Worm (Caenorhabditis elegans): ENCODE data around the gene Y76A2B.4.

Y76A2B.4 gene

ce11 chrIII:13524021-13524420, 22.6 kb downstream of the Y76A2B.4 start, which contains the start of gene pod-1 (continued):
- TF ChIP-seq nhr-111 (GFP tag; optimal IDR thresholded peaks at IDR 0.05) (no peak), Y105C5A.15 (GFP tag; IDR thresholded peaks at IDR 0.05) (no peak)

ce11 chrIII:13518437-13518836, 28.1 kb downstream of the Y76A2B.4 start:
- TF ChIP-seq set-16 (GFP tag; IDR thresholded peaks at IDR 0.05) (peak; percentile 80), nhr-28 (tag; optimal IDR thresholded peaks at IDR 0.05) (no peak)

ce11 chrIII:13514470-13514869, 32.1 kb downstream of the Y76A2B.4 start, which contains the start of gene mlh-1:
Gene mlh-1 (minus strand): TSS chrIII:13514570.
- TF ChIP-seq nhr-28 (tag; optimal IDR thresholded peaks at IDR 0.05) (no peak), mxl-2 (GFP tag; conservative IDR thresholded peaks at IDR 0.05) (no peak), nhr-41 (GFP tag; IDR thresholded peaks at IDR 0.05) (no peak), vab-7 (GFP tag; IDR thresholded peaks at IDR 0.05) (no peak), daf-19 (GFP tag; conservative IDR thresholded peaks at IDR 0.05) (no peak), Y48G9A.11 (GFP tag; IDR thresholded peaks at IDR 0.05) (0 out of 2 replicates have a peak, but pooled peaks have one; percentile 45), ceh-20 (GFP tag; IDR thresholded peaks at IDR 0.05) (no peak), skn-1 (tag; optimal IDR thresholded peaks at IDR 0.05) (no peak), nhr-10 (tag; optimal IDR thresholded peaks at IDR 0.05) (no peak), zfp-2 (tag; optimal IDR thresholded peaks at IDR 0.05) (no peak), lir-3 (tag; optimal IDR thresholded peaks at IDR 0.05) (no peak), arid-1 (GFP tag; conservative IDR thresholded peaks at IDR 0.05) (no peak), nhr-77 (tag; optimal IDR thresholded peaks at IDR 0.05) (no peak), lin-39 (tag; optimal IDR thresholded peaks at IDR 0.05) (no peak), ceh-62 (tag; optimal IDR thresholded peaks at IDR 0.05) (no peak), hmg-1.1 (GFP tag; IDR thresholded peaks at IDR 0.05) (no peak), dmd-6 (GFP tag; IDR thresholded peaks at IDR 0.05) (no peak), zfp-3 (GFP tag; conservative IDR thresholded peaks at IDR 0.05) (0 out of 2 replicates have a peak, but pooled peaks have one; percentile 34)

- TF ChIP-seq aha-1 (tag), result peak; percentile 94
- TF ChIP-seq dve-1 (tag; optimal IDR thresholded peaks at IDR 0.05; ENCODE audit: insufficient read depth), result no peak
Observed at ce11 chrIII:13510753-13511152, 35.8 kb downstream of the Y76A2B.4 start.

ce11 chrIII:13505718-13506117, 40.9 kb downstream of the Y76A2B.4 start, which contains the start of gene T28A8.3:
Gene T28A8.3 (plus strand): TSS chrIII:13506018.
- TF ChIP-seq ceh-62 (tag; optimal IDR thresholded peaks at IDR 0.05), result no peak
- no peak for TF ChIP-seq dmd-9 (GFP tag; IDR thresholded peaks at IDR 0.05)
- no peak for TF ChIP-seq ceh-28 (tag; optimal IDR thresholded peaks at IDR 0.05)
- no peak for TF ChIP-seq saeg-2 (GFP tag; IDR thresholded peaks at IDR 0.05)
- no peak for TF ChIP-seq tag-97 (GFP tag; IDR thresholded peaks at IDR 0.05)
- no peak for TF ChIP-seq Y75B8A.6 (GFP tag; IDR thresholded peaks at IDR 0.05)
- no peak for TF ChIP-seq F26F4.8 (GFP tag; conservative IDR thresholded peaks at IDR 0.05)
- no peak for TF ChIP-seq unc-62 (GFP tag; optimal IDR thresholded peaks at IDR 0.05 in 1 of 2)
- TF ChIP-seq unc-62 (tag; optimal IDR thresholded peaks at IDR 0.05), result no peak
- no peak for TF ChIP-seq nhr-6 (tag; optimal IDR thresholded peaks at IDR 0.05)
- no peak for TF ChIP-seq sdz-12 (GFP tag; optimal IDR thresholded peaks at IDR 0.05)

ce11 chrIII:13503379-13503778, 43.2 kb downstream of the Y76A2B.4 start, which contains the start of gene T28A8.4:
Gene T28A8.4 (plus strand): TSS chrIII:13503679.
- TF ChIP-seq snpc-4 (tag; optimal IDR thresholded peaks at IDR 0.05), result no peak
- TF ChIP-seq nhr-76 (tag; optimal IDR thresholded peaks at IDR 0.05), result no peak
- no peak for TF ChIP-seq unc-130 (GFP tag; optimal IDR thresholded peaks at IDR 0.05)
- no peak for TF ChIP-seq ces-1 (GFP tag; optimal IDR thresholded peaks at IDR 0.05)
- no peak for TF ChIP-seq php-3 (GFP tag; IDR thresholded peaks at IDR 0.05)
- no peak for TF ChIP-seq F49E8.2 (tag; optimal IDR thresholded peaks at IDR 0.05; ENCODE audit: borderline replicate concordance)
- no peak for TF ChIP-seq pha-4 (GFP tag; IDR thresholded peaks at IDR 0.05)
- TF ChIP-seq pha-4 (tag; optimal IDR thresholded peaks at IDR 0.05), result no peak
- TF ChIP-seq Y48G9A.11 (GFP tag; IDR thresholded peaks at IDR 0.05), result no peak

Measured in whole organism, L4 larva.